Fruit fly (Drosophila melanogaster): ENCODE results near the gene CG34280.

Gene CG34280

DNA sequence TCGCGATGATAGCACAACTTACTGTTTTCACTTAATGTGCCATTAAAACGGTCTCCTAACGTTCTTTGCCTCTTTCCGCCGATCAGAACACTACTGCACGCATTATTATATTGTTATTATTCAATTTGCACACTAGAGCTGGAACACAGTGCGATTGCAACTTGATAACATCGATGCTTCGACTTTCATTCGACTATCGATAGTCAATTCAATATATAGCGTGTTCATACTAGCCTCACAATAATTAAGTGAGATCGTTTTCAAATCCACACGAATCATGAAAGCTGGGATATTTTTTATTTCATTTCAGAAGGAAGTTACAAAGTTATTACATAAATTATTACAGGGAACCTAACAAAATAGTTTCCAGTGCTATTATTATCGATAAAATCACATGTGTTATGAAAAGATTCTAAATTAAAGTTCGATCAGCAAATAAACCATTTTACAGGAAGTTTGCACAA is 2.2 kb downstream of the CG34280 start (continued):
- TF ChIP-seq Myb (GFP tag; optimal IDR thresholded peaks at IDR 0.05) (peak; percentile 49), vnd (GFP tag; IDR thresholded peaks at IDR 0.05; ENCODE audit: partially characterized antibody) (peak; percentile 72), br (optimal IDR thresholded peaks at IDR 0.05) (no peak), Mes4 (GFP tag; optimal IDR thresholded peaks at IDR 0.05) (peak; percentile 27), CG17328 (GFP tag; IDR thresholded peaks at IDR 0.05) (0 out of 2 replicates have a peak, but pooled peaks have one; percentile 22), Aef1 (GFP tag; IDR thresholded peaks at IDR 0.05) (0 out of 3 replicates have a peak, but pooled peaks have one; percentile 27), CG8388 (GFP tag; optimal IDR thresholded peaks at IDR 0.05) (peak; percentile 18), CG18476 (GFP tag; optimal IDR thresholded peaks at IDR 0.05) (peak; percentile 23), sug (tag; optimal IDR thresholded peaks at IDR 0.05) (peak; percentile 52), pita (GFP tag; optimal IDR thresholded peaks at IDR 0.05) (no peak), Chrac-16 (GFP tag; optimal IDR thresholded peaks at IDR 0.05) (peak; percentile 41), CG14441 (GFP tag; IDR thresholded peaks at IDR 0.05) (peak; percentile 50), CG6791 (GFP tag; IDR thresholded peaks at IDR 0.05; ENCODE audit: partially characterized antibody) (peak; percentile 85), CG13424 (tag; optimal IDR thresholded peaks at IDR 0.05) (peak; percentile 57), Blimp-1 (GFP tag; optimal IDR thresholded peaks at IDR 0.05) (no peak), Jarid2 (GFP tag; optimal IDR thresholded peaks at IDR 0.05) (no peak), CG13775 (GFP tag; optimal IDR thresholded peaks at IDR 0.05) (peak; percentile 67), CG13287 (GFP tag; IDR thresholded peaks at IDR 0.05; ENCODE audit: partially characterized antibody) (peak; percentile 86), CG12659 (GFP tag; optimal IDR thresholded peaks at IDR 0.05) (peak; percentile 72), CG12769 (tag; optimal IDR thresholded peaks at IDR 0.05) (peak; percentile 72), onecut (GFP tag; IDR thresholded peaks at IDR 0.05) (no peak), bsh (GFP tag; optimal IDR thresholded peaks at IDR 0.05) (peak in 1 of 2 experiments; percentile 12), ase (GFP tag; IDR thresholded peaks at IDR 0.05) (no peak), sens-2 (GFP tag; IDR thresholded peaks at IDR 0.05) (no peak), Hsf (GFP tag; optimal IDR thresholded peaks at IDR 0.05) (peak; percentile 82), E2f2 (GFP tag; IDR thresholded peaks at IDR 0.05) (peak; percentile 68), tna (GFP tag; IDR thresholded peaks at IDR 0.05; ENCODE audit: partially characterized antibody) (peak; percentile 77), CG7556 (GFP tag; optimal IDR thresholded peaks at IDR 0.05) (peak; percentile 13), CG10959 (GFP tag; IDR thresholded peaks at IDR 0.05) (no peak), CG14710 (tag; optimal IDR thresholded peaks at IDR 0.05) (peak; percentile 2), CG6813 (GFP tag; optimal IDR thresholded peaks at IDR 0.05) (no peak), Sry-β (GFP tag; optimal IDR thresholded peaks at IDR 0.05) (no peak), crp (GFP tag; optimal IDR thresholded peaks at IDR 0.05) (peak in 1 of 2 experiments; percentile 12), Ets65A (GFP tag) (no peak), Pdp1 (GFP tag; optimal IDR thresholded peaks at IDR 0.05) (peak; percentile 61 to 85), CG7839 (tag; optimal IDR thresholded peaks at IDR 0.05) (peak; percentile 62), hb (GFP tag; IDR thresholded peaks at IDR 0.05; ENCODE audit: partially characterized antibody) (peak; percentile 76), cas (GFP tag; IDR thresholded peaks at IDR 0.05) (0 out of 2 replicates have a peak, but pooled peaks have one; percentile 31), sr (GFP tag; IDR thresholded peaks at IDR 0.05) (no peak), cato (GFP tag; optimal IDR thresholded peaks at IDR 0.05; ENCODE audit: borderline replicate concordance) (peak; percentile 6), bab2 (GFP tag; optimal IDR thresholded peaks at IDR 0.05) (peak; percentile 37), CG32532 (GFP tag; IDR thresholded peaks at IDR 0.05) (peak; percentile 76), lilli (GFP tag; optimal IDR thresholded peaks at IDR 0.05) (peak; percentile 83), hbn (GFP tag; IDR thresholded peaks at IDR 0.05; ENCODE audit: partially characterized antibody) (peak; percentile 72; the same call in 1 of the 2 replicates), CG12236 (GFP tag; optimal IDR thresholded peaks at IDR 0.05) (peak; percentile 8), zfh1 (GFP tag; IDR thresholded peaks at IDR 0.05) (no peak), Mrtf (GFP tag; IDR thresholded peaks at IDR 0.05) (no peak), Dek (tag; optimal IDR thresholded peaks at IDR 0.05) (peak; percentile 75), ssp (GFP tag; IDR thresholded peaks at IDR 0.05) (peak; percentile 97)
